Fruit fly (Drosophila melanogaster) whole organism, embryonic: ENCODE measurements around the gene CG14439.
A peak's percentile ranks its signal among the peaks of the same experiment; 100 is the strongest.

ENCODE experiments used
- Bteb2 ChIP-seq: fragments of 200-800 bp; sonication (Bioruptor generic); optimal IDR thresholded peaks from 2 replicates; lab custom pipeline; 2016; ENCODE audit warnings: missing biosample characterization, missing genetic modification characterization
- CG10321 ChIP-seq: fragments of 200-800 bp; sonication (Bioruptor generic); IDR thresholded peaks from 2 replicates; pipeline ENCODE4 v1.3.6; 2022; ENCODE audit warnings: missing biosample characterization, missing genetic modification characterization
- CG10959 ChIP-seq: fragments of 200-800 bp; sonication (Bioruptor generic); IDR thresholded peaks from 2 replicates; pipeline ENCODE4 v1.3.6; 2022; ENCODE audit warnings: missing biosample characterization, missing genetic modification characterization
- CG11247 ChIP-seq: fragments of 200-800 bp; sonication (Bioruptor generic); IDR thresholded peaks from 2 replicates; pipeline ENCODE4 v1.3.6; 2022; ENCODE audit warnings: missing biosample characterization, missing genetic modification characterization
- CG13123 ChIP-seq: fragments of 200-800 bp; sonication (Bioruptor generic); optimal IDR thresholded peaks from 2 replicates; lab custom pipeline; 2016; ENCODE audit warnings: missing biosample characterization, missing genetic modification characterization
- CG13287 ChIP-seq: fragments of 200-800 bp; sonication (Bioruptor generic); IDR thresholded peaks from 2 replicates; pipeline ENCODE4 v1.3.6; 2022; ENCODE audit warnings: missing biosample characterization, missing genetic modification characterization; ENCODE audit not compliant: partially characterized antibody
- CG2875 ChIP-seq: fragments of 200-800 bp; sonication (Bioruptor generic); optimal IDR thresholded peaks from 2 replicates; lab custom pipeline; 2017; ENCODE audit warnings: missing biosample characterization, mild to moderate bottlenecking, missing genetic modification characterization, missing genetic modification reagents
- CG31441 ChIP-seq: fragments of 200-800 bp; sonication (Bioruptor generic); IDR thresholded peaks from 2 replicates; pipeline ENCODE4 v1.3.6; 2022; ENCODE audit warnings: missing biosample characterization, missing genetic modification characterization
- CG32532 ChIP-seq: fragments of 200-800 bp; sonication (Bioruptor generic); IDR thresholded peaks from 2 replicates; pipeline ENCODE4 v1.3.6; 2022; ENCODE audit warnings: missing biosample characterization, missing genetic modification characterization
- CG32772 ChIP-seq: fragments of 200-800 bp; sonication (Bioruptor generic); IDR thresholded peaks from 2 replicates; pipeline ENCODE4 v1.3.6; 2022; ENCODE audit warnings: missing biosample characterization, missing genetic modification characterization
- CG34422 ChIP-seq: fragments of 200-800 bp; sonication (Bioruptor generic); IDR thresholded peaks from 3 replicates; pipeline ENCODE4 v1.3.6; 2022; ENCODE audit warnings: missing biosample characterization, missing genetic modification characterization
- CG4424 ChIP-seq: fragments of 200-800 bp; sonication (Bioruptor generic); optimal IDR thresholded peaks from 3 replicates; lab custom pipeline; 2016; ENCODE audit warnings: missing biosample characterization, missing genetic modification characterization
- CG4707 ChIP-seq: fragments of 200-800 bp; sonication (Bioruptor generic); optimal IDR thresholded peaks from 2 replicates; lab custom pipeline; 2018; ENCODE audit warnings: missing biosample characterization, mild to moderate bottlenecking, missing genetic modification characterization, moderate library complexity
- CG6854 ChIP-seq: fragments of 200-800 bp; sonication (Bioruptor generic); optimal IDR thresholded peaks from 3 replicates; lab custom pipeline; 2017; ENCODE audit warnings: missing biosample characterization, mild to moderate bottlenecking, missing genetic modification characterization
- CG7271 ChIP-seq: fragments of 200-800 bp; sonication (Bioruptor generic); optimal IDR thresholded peaks from 2 replicates; lab custom pipeline; 2018; ENCODE audit warnings: missing biosample characterization, mild to moderate bottlenecking, missing genetic modification characterization, moderate library complexity
- CG7745 ChIP-seq: fragments of 200-800 bp; sonication (Bioruptor generic); optimal IDR thresholded peaks from 2 replicates; lab custom pipeline; 2018; ENCODE audit warnings: missing biosample characterization, mild to moderate bottlenecking, missing genetic modification characterization, moderate library complexity
- CG9876 ChIP-seq: fragments of 200-800 bp; sonication (Bioruptor generic); optimal IDR thresholded peaks from 2 replicates; lab custom pipeline; 2016; ENCODE audit warnings: missing biosample characterization, missing genetic modification characterization
- Dbx ChIP-seq: fragments of 200-800 bp; sonication (Bioruptor generic); IDR thresholded peaks from 3 replicates; pipeline ENCODE4 v1.3.6; 2022; ENCODE audit warnings: missing biosample characterization, missing genetic modification characterization
- Fer3 ChIP-seq: fragments of 200-800 bp; sonication (Bioruptor generic); optimal IDR thresholded peaks from 2 replicates; lab custom pipeline; 2018; ENCODE audit warnings: missing biosample characterization, mild to moderate bottlenecking, missing genetic modification characterization, moderate library complexity
- HmgD ChIP-seq: fragments of 200-800 bp; sonication (Bioruptor generic); optimal IDR thresholded peaks from 3 replicates; lab custom pipeline; 2016; ENCODE audit warnings: missing biosample characterization, missing genetic modification characterization
- Hmx ChIP-seq: fragments of 200-800 bp; sonication (Bioruptor generic); optimal IDR thresholded peaks from 2 replicates; lab custom pipeline; 2016; ENCODE audit warnings: missing biosample characterization, missing genetic modification characterization
- Lhr ChIP-seq: fragments of 200-800 bp; sonication (Bioruptor generic); optimal IDR thresholded peaks from 3 replicates; lab custom pipeline; 2017; ENCODE audit warnings: mild to moderate bottlenecking, missing biosample characterization, missing genetic modification reagents, missing genetic modification characterization
- Med ChIP-seq: fragments of 200-800 bp; sonication (Bioruptor generic); peaks from one replicate; lab custom pipeline; 2016; ENCODE audit warnings: missing biosample characterization, missing genetic modification characterization, mild to moderate bottlenecking, inconsistent platforms, moderate library complexity
- Myb ChIP-seq: fragments of 200-800 bp; sonication (Bioruptor generic); optimal IDR thresholded peaks from 2 replicates; lab custom pipeline; 2016; ENCODE audit warnings: missing biosample characterization, missing genetic modification characterization
- Ssrp ChIP-seq: fragments of 200-800 bp; sonication (Bioruptor generic); optimal IDR thresholded peaks from 2 replicates; lab custom pipeline; 2018; ENCODE audit warnings: missing biosample characterization, mild to moderate bottlenecking, missing genetic modification characterization, moderate library complexity
- Taf1 ChIP-seq: fragments of 200-800 bp; sonication (Bioruptor generic); IDR thresholded peaks from 2 replicates; pipeline ENCODE4 v1.3.6; 2022; ENCODE audit warnings: missing biosample characterization, missing genetic modification characterization
- Tbp ChIP-seq: fragments of >200 bp; optimal IDR thresholded peaks from 2 replicates; lab custom pipeline; 2018; ENCODE audit warnings: missing biosample characterization, missing genetic modification characterization
- abd-A ChIP-seq: fragments of 200-800 bp; sonication (Bioruptor generic); optimal IDR thresholded peaks from 3 replicates; lab custom pipeline; 2019; ENCODE audit warnings: missing biosample characterization, mild to moderate bottlenecking, missing genetic modification characterization, moderate library complexity
- btn ChIP-seq: fragments of 200-800 bp; sonication (Bioruptor generic); optimal IDR thresholded peaks from 2 replicates; lab custom pipeline; 2016; ENCODE audit warnings: missing biosample characterization, missing genetic modification characterization
- cato ChIP-seq: fragments of 200-800 bp; sonication (Bioruptor generic); optimal IDR thresholded peaks from 2 replicates; lab custom pipeline; 2016; ENCODE audit warnings: missing biosample characterization, missing genetic modification characterization, borderline replicate concordance
- caup ChIP-seq: fragments of 200-800 bp; sonication (Bioruptor generic); optimal IDR thresholded peaks from 3 replicates; lab custom pipeline; 2017; ENCODE audit warnings: missing biosample characterization, mild to moderate bottlenecking, missing genetic modification characterization, moderate library complexity; ENCODE audit not compliant: severe bottlenecking
- chinmo ChIP-seq: fragments of 200-800 bp; sonication (Bioruptor generic); IDR thresholded peaks from 4 replicates; pipeline ENCODE4 v1.3.6; 2022; ENCODE audit warnings: missing biosample characterization, missing genetic modification characterization; ENCODE audit not compliant: partially characterized antibody
- gce ChIP-seq: fragments of 200-800 bp; sonication (Bioruptor generic); IDR thresholded peaks from 3 replicates; pipeline ENCODE4 v1.3.6; 2022; ENCODE audit warnings: missing biosample characterization, missing genetic modification characterization
- gsb ChIP-seq: fragments of 200-800 bp; sonication (Bioruptor generic); IDR thresholded peaks from 2 replicates; pipeline ENCODE4 v1.3.6; 2022; ENCODE audit warnings: missing biosample characterization, missing genetic modification characterization
- ham ChIP-seq: fragments of 200-800 bp; sonication (Bioruptor generic); IDR thresholded peaks from 2 replicates; pipeline ENCODE4 v1.3.6; 2022; ENCODE audit warnings: missing biosample characterization, missing genetic modification characterization
- knrl ChIP-seq: fragments of 200-800 bp; sonication (Bioruptor generic); IDR thresholded peaks from 3 replicates; pipeline ENCODE4 v1.3.6; 2022; ENCODE audit warnings: missing biosample characterization, missing genetic modification characterization; ENCODE audit not compliant: partially characterized antibody
- lab ChIP-seq: fragments of 200-800 bp; sonication (Bioruptor generic); optimal IDR thresholded peaks from 3 replicates; lab custom pipeline; 2017; ENCODE audit warnings: missing biosample characterization, missing genetic modification characterization, mild to moderate bottlenecking, moderate library complexity, missing genetic modification reagents
- lmd ChIP-seq: fragments of 200-800 bp; sonication (Bioruptor generic); IDR thresholded peaks from 2 replicates; pipeline ENCODE4 v1.3.6; 2022; ENCODE audit warnings: missing biosample characterization, missing genetic modification characterization
- mirr ChIP-seq: fragments of 200-800 bp; sonication (Bioruptor generic); optimal IDR thresholded peaks from 3 replicates; lab custom pipeline; 2018; ENCODE audit warnings: missing biosample characterization, mild to moderate bottlenecking, missing genetic modification characterization
- org-1 ChIP-seq: fragments of 200-800 bp; sonication (Bioruptor generic); optimal IDR thresholded peaks from 2 replicates; lab custom pipeline; 2017; ENCODE audit warnings: missing biosample characterization, missing genetic modification characterization
- otp ChIP-seq: fragments of 200-800 bp; sonication (Bioruptor generic); IDR thresholded peaks from 3 replicates; pipeline ENCODE4, ENCODE4 v1.3.6; 2022; ENCODE audit warnings: missing biosample characterization, missing genetic modification characterization
- peb ChIP-seq: fragments of 200-800 bp; sonication (Bioruptor generic); IDR thresholded peaks from 2 replicates; pipeline ENCODE4 v1.3.6; 2022; ENCODE audit warnings: missing biosample characterization, missing genetic modification characterization
- repo ChIP-seq: fragments of 200-800 bp; sonication (Bioruptor generic); optimal IDR thresholded peaks from 2 replicates; lab custom pipeline; 2016; ENCODE audit warnings: missing biosample characterization, missing genetic modification characterization
- slou ChIP-seq: fragments of 200-800 bp; sonication (Bioruptor generic); optimal IDR thresholded peaks from 3 replicates; lab custom pipeline; 2016; ENCODE audit warnings: missing biosample characterization, missing genetic modification characterization
- so ChIP-seq: fragments of 200-800 bp; sonication (Bioruptor generic); IDR thresholded peaks from 3 replicates; pipeline ENCODE4 v1.3.6; 2022; ENCODE audit warnings: missing biosample characterization, missing genetic modification characterization
- sqz ChIP-seq: fragments of 200-800 bp; sonication (Bioruptor generic); optimal IDR thresholded peaks from 3 replicates; lab custom pipeline; 2018; ENCODE audit warnings: missing biosample characterization, mild to moderate bottlenecking, missing genetic modification characterization
- tna ChIP-seq: fragments of 200-800 bp; sonication (Bioruptor generic); IDR thresholded peaks from 2 replicates; pipeline ENCODE4 v1.3.6; 2022; ENCODE audit warnings: missing biosample characterization, missing genetic modification characterization; ENCODE audit not compliant: partially characterized antibody
- twi ChIP-seq: fragments of 200-800 bp; optimal IDR thresholded peaks from 2 replicates; lab custom pipeline; 2019; ENCODE audit warnings: missing biosample characterization, mild to moderate bottlenecking, missing genetic modification characterization, moderate library complexity
- wor ChIP-seq: fragments of 200-800 bp; sonication (Bioruptor generic); IDR thresholded peaks from 2 replicates; pipeline ENCODE4 v1.3.6; 2022; ENCODE audit warnings: missing biosample characterization, missing genetic modification characterization

Gene CG14439

DNA sequence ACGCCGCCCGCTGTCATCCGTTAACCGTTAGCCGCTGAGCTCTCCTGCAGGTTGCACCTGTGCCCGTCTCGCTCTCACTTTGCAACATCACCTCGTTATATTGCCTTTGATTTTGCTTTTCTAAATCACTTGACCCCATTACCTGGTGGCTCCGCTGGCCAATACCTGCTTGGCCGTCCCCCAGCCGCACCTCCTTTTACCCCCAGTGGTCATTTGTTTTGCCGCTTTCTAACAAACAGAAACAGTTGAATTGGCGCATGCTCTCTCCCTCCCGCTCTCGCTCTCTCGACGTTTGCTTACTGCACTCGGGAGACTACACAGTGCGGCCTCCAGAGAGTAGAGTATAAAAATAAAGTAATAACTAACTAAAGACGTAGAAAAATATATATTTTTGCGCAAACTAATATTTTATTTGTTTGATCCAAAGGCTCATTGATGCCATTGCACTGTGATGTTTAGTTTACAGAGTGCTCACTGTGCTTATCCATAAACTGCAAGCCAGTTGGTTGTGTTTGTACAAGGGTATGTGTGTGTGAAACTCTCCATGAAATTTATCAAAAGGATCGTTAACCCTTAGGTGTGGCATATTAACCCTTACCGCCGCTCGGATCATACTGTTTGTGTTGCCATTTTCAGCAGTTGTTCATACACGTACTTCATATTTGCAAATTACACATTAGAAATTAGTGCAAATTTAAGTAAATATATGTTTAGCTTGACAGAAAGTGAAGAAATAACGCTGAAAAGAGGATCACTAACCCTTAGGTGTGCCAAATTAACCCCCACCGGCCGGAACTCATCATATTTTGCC, 57.3 kb downstream of the CG14439 start (continued):
- TF ChIP-seq knrl (no peak), twi (tag; lab: Kevin White, UChicago) (peak; percentile 31), CG7745 (tag; lab: Kevin White, UChicago) (no peak), Lhr (GFP tag; lab: Kevin White, UChicago) (peak; percentile 47), otp (peak; percentile 89), CG13287 (GFP tag; lab: Robert Waterston, UW) (no peak), so (GFP tag; lab: Robert Waterston, UW) (peak; percentile 84), CG10959 (GFP tag; lab: Robert Waterston, UW) (peak; percentile 86), Bteb2 (peak; percentile 75), CG34422 (peak; percentile 87), CG9876 (GFP tag; lab: Kevin White, UChicago) (no peak), CG4707 (GFP tag; lab: Kevin White, UChicago) (peak; percentile 37), chinmo (no peak), ham (GFP tag; lab: Robert Waterston, UW) (no peak), CG11247 (peak; percentile 80), CG7271 (tag; lab: Kevin White, UChicago) (peak; percentile 3), CG13123 (GFP tag; lab: Kevin White, UChicago) (peak; percentile 38), CG6854 (peak; percentile 53), lmd (GFP tag; lab: Robert Waterston, UW) (peak; percentile 81), caup (GFP tag; lab: Kevin White, UChicago) (peak; percentile 75), Ssrp (tag; lab: Kevin White, UChicago) (peak; percentile 60), Fer3 (tag; lab: Kevin White, UChicago) (peak; percentile 78), sqz (GFP tag; lab: Kevin White, UChicago) (no peak), Dbx (GFP tag; lab: Robert Waterston, UW) (peak; percentile 80; the same call in 2 of the 3 replicates), CG10321 (no peak), gce (GFP tag; lab: Robert Waterston, UW) (peak; percentile 75; the same call in 1 of the 3 replicates), mirr (GFP tag; lab: Kevin White, UChicago) (no peak), gsb (GFP tag; lab: Robert Waterston, UW) (peak; percentile 46; the same call in 1 of the 2 replicates), wor (GFP tag; lab: Robert Waterston, UW) (peak; percentile 83), repo (GFP tag; lab: Kevin White, UChicago) (no peak), CG32532 (peak; percentile 88), CG4424 (GFP tag; lab: Kevin White, UChicago) (peak; percentile 70), peb (peak; percentile 56; the same call in 1 of the 2 replicates), slou (GFP tag; lab: Kevin White, UChicago) (no peak), Myb (peak; percentile 41), cato (GFP tag; lab: Kevin White, UChicago) (peak; percentile 30), Hmx (GFP tag; lab: Kevin White, UChicago) (no peak), Med (GFP tag; lab: Kevin White, UChicago) (peak; percentile 96), CG2875 (GFP tag; lab: Kevin White, UChicago) (peak; percentile 75), CG31441 (no peak; the same call in 1 of the 2 replicates), btn (no peak), CG32772 (GFP tag; lab: Robert Waterston, UW) (peak; percentile 91), tna (GFP tag; lab: Robert Waterston, UW) (no peak), Taf1 (GFP tag; lab: Robert Waterston, UW) (peak; percentile 72), abd-A (tag; lab: Kevin White, UChicago) (no peak), Tbp (GFP tag; lab: Kevin White, UChicago) (no peak), org-1 (GFP tag; lab: Kevin White, UChicago) (peak; percentile 60), HmgD (no peak), lab (GFP tag; lab: Kevin White, UChicago) (peak; percentile 88)
